Fruit fly (Drosophila melanogaster): ENCODE results near the gene Cftr.

The Cftr gene

dm6 chr3R:24530328-24530727 is 13.4 kb downstream of the Cftr start, which contains the start of the genes CG13623 and ana1:
TSS of gene CG13623 (minus strand) at chr3R:24530558.
TSS of gene ana1 (plus strand) at chr3R:24530576.
- no peak for TF ChIP-seq OdsH (GFP tag; optimal IDR thresholded peaks at IDR 0.05)
- no peak for TF ChIP-seq CG9705 (GFP tag; optimal IDR thresholded peaks at IDR 0.05)
- TF ChIP-seq fru (GFP tag; optimal IDR thresholded peaks at IDR 0.05) = no peak
- no peak for TF ChIP-seq pan (optimal IDR thresholded peaks at IDR 0.05)
- no peak for TF ChIP-seq sv (GFP tag; optimal IDR thresholded peaks at IDR 0.05)
- TF ChIP-seq Sp1 (GFP tag; optimal IDR thresholded peaks at IDR 0.05) = no peak
- TF ChIP-seq psq (GFP tag; optimal IDR thresholded peaks at IDR 0.05) = no peak
- TF ChIP-seq Mio (GFP tag; optimal IDR thresholded peaks at IDR 0.05) = no peak
- TF ChIP-seq GATAd (GFP tag; optimal IDR thresholded peaks at IDR 0.05) = no peak
- no peak for TF ChIP-seq HLH106 (tag; optimal IDR thresholded peaks at IDR 0.05)
- no peak for TF ChIP-seq rgr (GFP tag; optimal IDR thresholded peaks at IDR 0.05)
- TF ChIP-seq usp (GFP tag; optimal IDR thresholded peaks at IDR 0.05) = no peak
- no peak for TF ChIP-seq ey (GFP tag; optimal IDR thresholded peaks at IDR 0.05)
- no peak for TF ChIP-seq dl (GFP tag; optimal IDR thresholded peaks at IDR 0.05; ENCODE audit: insufficient read depth in 1 of 2, partially characterized antibody in 2 of 2)
- TF ChIP-seq jim (GFP tag; optimal IDR thresholded peaks at IDR 0.05) = no peak
- no peak for TF ChIP-seq foxo (GFP tag; optimal IDR thresholded peaks at IDR 0.05)

dm6 chr3R:24527845-24528244 is 15.9 kb downstream of the Cftr start, which contains the start of gene CG6607:
TSS of gene CG6607 (plus strand) at chr3R:24528047.
- TF ChIP-seq lola (GFP tag; optimal IDR thresholded peaks at IDR 0.05) (no peak), Dif (GFP tag; optimal IDR thresholded peaks at IDR 0.05; ENCODE audit: partially characterized antibody) (no peak)

dm6 chr3R:24525983-24526661 is 17.6 kb downstream of the Cftr start:
- TF ChIP-seq Hr78 (GFP tag; optimal IDR thresholded peaks at IDR 0.05) = no peak
- TF ChIP-seq Hnf4 (GFP tag; optimal IDR thresholded peaks at IDR 0.05) = no peak
- TF ChIP-seq fru (GFP tag; optimal IDR thresholded peaks at IDR 0.05) = no peak
- TF ChIP-seq OdsH (GFP tag; optimal IDR thresholded peaks at IDR 0.05) = no peak
- no peak for TF ChIP-seq GATAd (GFP tag; optimal IDR thresholded peaks at IDR 0.05)
- no peak for TF ChIP-seq dsf (GFP tag; optimal IDR thresholded peaks at IDR 0.05; ENCODE audit: borderline replicate concordance)
- no peak for TF ChIP-seq dmrt93B (GFP tag; optimal IDR thresholded peaks at IDR 0.05)
- TF ChIP-seq CrebA (GFP tag; optimal IDR thresholded peaks at IDR 0.05; ENCODE audit: borderline replicate concordance) = no peak
- TF ChIP-seq Myc (optimal IDR thresholded peaks at IDR 0.05) = no peak
- no peak for TF ChIP-seq ey (GFP tag; optimal IDR thresholded peaks at IDR 0.05)

- TF ChIP-seq tai (GFP tag; optimal IDR thresholded peaks at IDR 0.05) (no peak), pan (optimal IDR thresholded peaks at IDR 0.05) (no peak), Hr83 (GFP tag; optimal IDR thresholded peaks at IDR 0.05; ENCODE audit: poor library complexity, severe bottlenecking) (no peak), foxo (GFP tag; optimal IDR thresholded peaks at IDR 0.05) (no peak), sv (GFP tag; optimal IDR thresholded peaks at IDR 0.05) (no peak), dsf (GFP tag; optimal IDR thresholded peaks at IDR 0.05; ENCODE audit: borderline replicate concordance) (no peak), Jra (GFP tag; optimal IDR thresholded peaks at IDR 0.05) (no peak), GATAd (GFP tag; optimal IDR thresholded peaks at IDR 0.05) (no peak), lola (GFP tag; optimal IDR thresholded peaks at IDR 0.05) (no peak), Myc (optimal IDR thresholded peaks at IDR 0.05) (no peak), Mio (GFP tag; optimal IDR thresholded peaks at IDR 0.05) (no peak)
Measured at dm6 chr3R:24524426-24524974, 19.2 kb downstream of the Cftr start, which contains the start of gene Jhbp12. TSS of gene Jhbp12 (plus strand) at chr3R:24524794.

- no peak for TF ChIP-seq dsf (GFP tag; optimal IDR thresholded peaks at IDR 0.05; ENCODE audit: borderline replicate concordance)
- TF ChIP-seq Vsx2 (GFP tag; optimal IDR thresholded peaks at IDR 0.05; ENCODE audit: partially characterized antibody) = no peak
- TF ChIP-seq usp (GFP tag; optimal IDR thresholded peaks at IDR 0.05) = no peak
- TF ChIP-seq Myc (optimal IDR thresholded peaks at IDR 0.05) = no peak
- no peak for TF ChIP-seq h (GFP tag; optimal IDR thresholded peaks at IDR 0.05)
Measured at dm6 chr3R:24523578-24523977, 20.1 kb downstream of the Cftr start, which contains the start of gene CG13622. TSS of gene CG13622 (minus strand) at chr3R:24523678.

Data from whole organism, wandering third instar larva.